Worm (Caenorhabditis elegans): ENCODE results near the gene B0252.1.

ce11 chrII:6941520-6941919 is 22.0 kb downstream of the B0252.1 start:
- TF ChIP-seq klf-2 (GFP tag; conservative IDR thresholded peaks at IDR 0.05) (no peak), ref-1 (GFP tag; conservative IDR thresholded peaks at IDR 0.05) (no peak), flt-1 (GFP tag; IDR thresholded peaks at IDR 0.05) (no peak), ztf-23 (GFP tag; IDR thresholded peaks at IDR 0.05) (no peak), cog-1 (tag; optimal IDR thresholded peaks at IDR 0.05) (no peak), T22C8.4 (GFP tag; IDR thresholded peaks at IDR 0.05) (no peak)
